Worm (Caenorhabditis elegans): ENCODE data around the gene lpd-9.

lpd-9 gene

DNA sequence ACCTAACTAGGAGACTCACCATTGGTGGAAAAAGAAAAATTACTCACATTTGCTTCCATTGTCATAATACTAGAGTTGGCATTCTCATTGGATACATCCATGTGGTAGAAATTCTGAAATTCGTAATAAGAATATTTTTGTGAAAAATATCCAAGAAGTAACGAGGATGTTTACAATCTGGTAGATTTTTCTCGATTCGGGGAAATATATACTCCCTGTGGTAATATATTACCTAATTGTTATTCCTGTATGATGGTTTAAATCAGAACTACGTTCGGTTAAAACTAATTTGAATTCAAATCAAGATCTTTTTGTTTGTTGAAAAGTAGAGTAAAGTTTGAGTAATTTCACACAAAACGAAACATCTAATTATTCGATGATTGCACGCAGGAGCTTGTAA is 30.1 kb upstream of the lpd-9 start, which contains the start of gene srd-34:
Gene srd-34 (minus strand): TSS at position 101 of the 400 bp plus-strand sequence.
- TF ChIP-seq hrde-1 (tag; optimal IDR thresholded peaks at IDR 0.05; ENCODE audit: borderline replicate concordance) (no peak), Y67H2A.10 (GFP tag; conservative IDR thresholded peaks at IDR 0.05) (no peak)

DNA sequence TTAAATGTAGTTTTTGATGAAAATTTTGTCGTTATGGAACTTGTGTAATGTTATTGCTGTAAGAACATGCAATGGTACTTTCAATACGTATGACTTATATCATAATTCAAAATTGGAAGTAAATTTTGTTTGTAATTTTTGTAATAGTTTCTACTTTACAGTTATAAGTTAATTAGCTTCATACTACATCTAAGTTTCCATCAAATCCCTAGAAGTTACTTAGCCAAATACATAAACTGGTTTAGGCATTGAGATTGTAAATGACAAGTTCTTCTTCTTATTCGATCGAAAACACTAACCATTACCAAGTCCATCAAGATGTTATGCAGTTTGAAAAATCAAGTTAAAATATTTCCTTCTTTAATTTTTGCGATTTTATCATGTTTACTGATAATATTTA is 29.4 kb upstream of the lpd-9 start, which contains the start of gene F32G8.2:
Gene F32G8.2 (plus strand): TSS at position 301 of the 400 bp plus-strand sequence.
- no peak for TF ChIP-seq Y67H2A.10 (GFP tag; conservative IDR thresholded peaks at IDR 0.05)
- TF ChIP-seq egl-44 (GFP tag; IDR thresholded peaks at IDR 0.05) = no peak
- TF ChIP-seq repo-1 (tag; optimal IDR thresholded peaks at IDR 0.05) = no peak
- no peak for TF ChIP-seq F52B5.7 (tag; optimal IDR thresholded peaks at IDR 0.05)
- no peak for TF ChIP-seq snpc-1.3 (tag; optimal IDR thresholded peaks at IDR 0.05; ENCODE audit: insufficient read depth)
- TF ChIP-seq K12H6.12 (tag; optimal IDR thresholded peaks at IDR 0.05) = no peak
- TF ChIP-seq nfyb-1 (GFP tag; IDR thresholded peaks at IDR 0.05) = no peak
- no peak for TF ChIP-seq cebp-2 (GFP tag; IDR thresholded peaks at IDR 0.05)
- no peak for TF ChIP-seq lin-26 (GFP tag; IDR thresholded peaks at IDR 0.05)
- no peak for TF ChIP-seq lir-1 (GFP tag; conservative IDR thresholded peaks at IDR 0.05)
- no peak for TF ChIP-seq mes-4 (tag; optimal IDR thresholded peaks at IDR 0.05)
- TF ChIP-seq hsf-1 (GFP tag; IDR thresholded peaks at IDR 0.05) = no peak
- TF ChIP-seq ztf-3 (GFP tag; optimal IDR thresholded peaks at IDR 0.05) = no peak
- TF ChIP-seq ZK185.1 (tag; optimal IDR thresholded peaks at IDR 0.05; ENCODE audit: poor library complexity, severe bottlenecking) = no peak
- TF ChIP-seq B0336.3 (GFP tag; IDR thresholded peaks at IDR 0.05) = no peak
- no peak for TF ChIP-seq snpc-3.4 (tag; optimal IDR thresholded peaks at IDR 0.05)
- no peak for TF ChIP-seq zim-3 (tag; optimal IDR thresholded peaks at IDR 0.05)
- TF ChIP-seq ztf-6 (GFP tag; IDR thresholded peaks at IDR 0.05) = no peak

DNA sequence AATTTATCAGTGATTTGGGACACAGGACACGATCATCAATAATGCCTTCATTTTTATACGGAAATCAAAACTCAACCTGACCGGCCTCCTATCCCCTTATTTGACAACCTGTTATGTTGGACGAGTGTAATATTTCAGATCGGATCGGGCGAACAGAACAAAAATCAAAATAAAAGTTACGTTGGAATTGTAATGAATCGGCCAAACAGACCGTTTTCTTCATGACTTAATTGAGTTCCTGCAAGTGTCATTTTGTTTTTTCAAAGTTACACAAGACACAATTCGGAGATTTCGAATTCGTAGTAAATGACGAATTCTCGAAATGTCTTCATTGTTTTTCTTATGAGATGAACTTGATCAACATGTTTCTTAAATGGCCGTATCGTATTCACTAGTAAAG is 23.9 kb upstream of the lpd-9 start, which contains the start of gene F32G8.3:
Gene F32G8.3 (minus strand): TSS at position 101 of the 400 bp plus-strand sequence.
- TF ChIP-seq ceh-100 (GFP tag; IDR thresholded peaks at IDR 0.05) (no peak), ztf-22 (GFP tag; optimal IDR thresholded peaks at IDR 0.05) (no peak), snpc-3.4 (tag; optimal IDR thresholded peaks at IDR 0.05) (no peak), mxl-1 (tag; optimal IDR thresholded peaks at IDR 0.05) (no peak)

DNA sequence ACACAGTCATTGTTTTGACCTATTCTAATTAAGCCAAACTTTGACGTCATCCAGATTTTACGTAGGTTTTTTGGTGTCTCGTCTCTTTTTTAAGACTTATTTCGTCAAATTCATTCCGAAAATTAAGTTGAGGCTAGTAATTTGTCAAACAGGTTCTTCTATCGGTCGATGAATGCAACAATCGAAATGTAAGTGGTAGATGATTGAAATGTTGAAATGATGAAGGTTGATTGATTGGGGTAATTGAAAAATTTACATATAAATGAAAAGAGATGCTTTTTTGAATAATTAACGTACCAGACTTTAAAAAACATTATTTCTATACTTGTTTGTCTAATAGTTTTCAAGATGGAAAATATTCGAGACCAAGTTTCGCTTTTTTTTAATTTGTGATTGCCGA is 22.7 kb upstream of the lpd-9 start:
- no peak for TF ChIP-seq xnd-1 (tag; optimal IDR thresholded peaks at IDR 0.05)

DNA sequence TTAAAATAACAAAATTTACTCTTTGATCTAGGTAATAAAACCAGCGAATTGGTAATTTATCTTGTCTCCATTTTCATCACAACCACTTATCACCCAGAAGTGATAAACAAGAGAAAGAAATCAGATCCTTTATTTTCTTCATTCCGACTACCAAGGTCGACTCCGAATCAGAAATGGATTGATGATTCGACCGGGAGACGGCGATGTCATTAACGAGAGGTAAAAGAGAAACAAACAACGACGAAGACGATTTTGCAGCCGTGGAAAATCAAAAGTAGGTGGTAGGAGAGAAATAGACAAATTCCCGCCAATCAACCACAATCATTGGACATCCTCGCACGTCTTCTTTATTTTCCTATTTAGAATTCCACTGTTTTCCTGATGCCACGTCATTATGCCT is 22.0 kb upstream of the lpd-9 start:
- TF ChIP-seq mel-28 (tag; optimal IDR thresholded peaks at IDR 0.05; ENCODE audit: borderline replicate concordance) (no peak), attf-3 (GFP tag; conservative IDR thresholded peaks at IDR 0.05) (no peak), unc-62 (GFP tag; optimal IDR thresholded peaks at IDR 0.05) (no peak), ceh-100 (GFP tag; IDR thresholded peaks at IDR 0.05) (no peak), ztf-28 (GFP tag; IDR thresholded peaks at IDR 0.05) (no peak), rpc-1 (optimal IDR thresholded peaks at IDR 0.05) (no peak), rpc-1 (tag; optimal IDR thresholded peaks at IDR 0.05) (no peak), madf-8 (GFP tag; conservative IDR thresholded peaks at IDR 0.05) (no peak), him-1 (tag; optimal IDR thresholded peaks at IDR 0.05) (no peak), sdz-38 (tag; optimal IDR thresholded peaks at IDR 0.05) (no peak), F37B4.10 (GFP tag; IDR thresholded peaks at IDR 0.05) (no peak), tbp1 (GFP tag; optimal IDR thresholded peaks at IDR 0.05) (no peak)

All from whole organism, young adult.